Worm (Caenorhabditis elegans) whole organism, L1 larva: Measurements from ENCODE around the gene T27E4.7.

Source experiments
- elt-3 ChIP-seq, 6 experiments: fragments of 150-350 bp in 1 of 6; sonication (generic microtip); optimal IDR thresholded peaks; 2 replicates each; lab custom pipeline; 2017 to 2018; ENCODE audit warnings: missing biosample characterization in 6 of 6, missing genetic modification characterization in 6 of 6, inconsistent platforms in 1 of 6
- hlh-4 ChIP-seq: sonication (generic microtip); optimal IDR thresholded peaks from 2 replicates; lab custom pipeline; 2016; ENCODE audit warnings: mild to moderate bottlenecking, missing genetic modification characterization, missing compliant biosample characterization
- ztf-11 ChIP-seq, 2 experiments: sonication (generic microtip); optimal IDR thresholded peaks; 2 replicates each; lab custom pipeline; 2016 to 2017; ENCODE audit warnings: missing genetic modification characterization in 2 of 2, missing biosample characterization in 1 of 2, missing compliant biosample characterization in 1 of 2

ce11 chrV:9051100-9051499, 25.0 kb downstream of the T27E4.7 start, which contains the start of gene C25E10.7:
- TF ChIP-seq ztf-11 (tag; optimal IDR thresholded peaks at IDR 0.05; lab: Kevin White, UChicago) = no peak
- no peak for TF ChIP-seq elt-3 (tag; optimal IDR thresholded peaks at IDR 0.05; lab: Kevin White, UChicago)
- no peak for TF ChIP-seq hlh-4 (tag; lab: Kevin White, UChicago)
